Fruit fly (Drosophila melanogaster) whole organism, embryonic: ENCODE data around the gene UbcE2M.

Source experiments
- Asciz ChIP-seq: fragments of 200-800 bp; sonication (Bioruptor generic); optimal IDR thresholded peaks from 2 replicates; lab custom pipeline; 2017; ENCODE audit warnings: missing biosample characterization, mild to moderate bottlenecking, missing genetic modification characterization, missing genetic modification reagents
- Atf6 ChIP-seq: fragments of 200-800 bp; sonication (Bioruptor generic); IDR thresholded peaks from 2 replicates; pipeline ENCODE4 v1.3.6; 2022; ENCODE audit warnings: missing biosample characterization, missing genetic modification characterization
- CG10209 ChIP-seq: fragments of 200-800 bp; sonication (Bioruptor generic); optimal IDR thresholded peaks from 3 replicates; lab custom pipeline; 2017; ENCODE audit warnings: missing biosample characterization, mild to moderate bottlenecking, missing genetic modification characterization, missing genetic modification reagents
- CG10274 ChIP-seq: fragments of 200-800 bp; sonication (Bioruptor generic); optimal IDR thresholded peaks from 3 replicates; lab custom pipeline; 2017; ENCODE audit warnings: missing biosample characterization, mild to moderate bottlenecking, missing genetic modification characterization
- CG11398 ChIP-seq: fragments of 200-800 bp; sonication (Bioruptor generic); optimal IDR thresholded peaks from 2 replicates; lab custom pipeline; 2016; ENCODE audit warnings: missing biosample characterization, missing genetic modification characterization
- CG12155 ChIP-seq: fragments of 200-800 bp; sonication (Bioruptor generic); optimal IDR thresholded peaks from 3 replicates; lab custom pipeline; 2016; ENCODE audit warnings: missing biosample characterization, missing genetic modification characterization
- CG15514 ChIP-seq: fragments of 200-800 bp; sonication (Bioruptor generic); optimal IDR thresholded peaks from 3 replicates; lab custom pipeline; 2017; ENCODE audit warnings: missing biosample characterization, missing genetic modification characterization, mild to moderate bottlenecking, moderate library complexity, missing genetic modification reagents
- CG1603 ChIP-seq: fragments of 200-800 bp; sonication (Bioruptor generic); optimal IDR thresholded peaks from 2 replicates; lab custom pipeline; 2019; ENCODE audit warnings: missing biosample characterization, mild to moderate bottlenecking, missing genetic modification characterization, moderate library complexity
- CG1647 ChIP-seq: fragments of 200-800 bp; sonication (Bioruptor generic); optimal IDR thresholded peaks from 3 replicates; lab custom pipeline; 2016; ENCODE audit warnings: missing biosample characterization, missing genetic modification characterization
- CG16813 ChIP-seq: fragments of 200-800 bp; sonication (Bioruptor generic); IDR thresholded peaks from 3 replicates; pipeline ENCODE4 v1.3.6; 2022; ENCODE audit warnings: missing biosample characterization, missing genetic modification characterization; ENCODE audit not compliant: partially characterized antibody
- CG18011 ChIP-seq: fragments of 200-800 bp; sonication (Bioruptor generic); optimal IDR thresholded peaks from 2 replicates; lab custom pipeline; 2017; ENCODE audit warnings: missing biosample characterization, missing genetic modification characterization, mild to moderate bottlenecking, moderate library complexity, missing genotype
- CG2202 ChIP-seq: fragments of 200-800 bp; sonication (Bioruptor generic); optimal IDR thresholded peaks from 2 replicates; lab custom pipeline; 2018; ENCODE audit warnings: missing biosample characterization, mild to moderate bottlenecking, missing genetic modification characterization
- CG2712 ChIP-seq: fragments of 200-800 bp; optimal IDR thresholded peaks from 3 replicates; lab custom pipeline; 2019; ENCODE audit warnings: missing biosample characterization, mild to moderate bottlenecking, missing genetic modification characterization, moderate library complexity
- CG30020 ChIP-seq: fragments of 200-800 bp; optimal IDR thresholded peaks from 2 replicates; lab custom pipeline; 2019; ENCODE audit warnings: missing biosample characterization, mild to moderate bottlenecking, missing genetic modification characterization, moderate library complexity
- CG33557 ChIP-seq: fragments of 200-800 bp; sonication (Bioruptor generic); optimal IDR thresholded peaks from 2 replicates; lab custom pipeline; 2019; ENCODE audit warnings: missing biosample characterization, mild to moderate bottlenecking, missing genetic modification characterization, moderate library complexity
- CG6689 ChIP-seq: fragments of 200-800 bp; sonication (Bioruptor generic); IDR thresholded peaks from 2 replicates; pipeline ENCODE4 v1.3.6; 2022; ENCODE audit warnings: missing biosample characterization, missing genetic modification characterization
- E2f2 ChIP-seq: fragments of 200-800 bp; sonication (Bioruptor generic); IDR thresholded peaks from 2 replicates; pipeline ENCODE4 v1.3.6; 2022; ENCODE audit warnings: missing biosample characterization, missing genetic modification characterization
- Fer2 ChIP-seq: fragments of 200-800 bp; sonication (Bioruptor generic); optimal IDR thresholded peaks from 2 replicates; lab custom pipeline; 2018; ENCODE audit warnings: missing biosample characterization, mild to moderate bottlenecking, missing genetic modification characterization, moderate library complexity
- Hmx ChIP-seq: fragments of 200-800 bp; sonication (Bioruptor generic); optimal IDR thresholded peaks from 2 replicates; lab custom pipeline; 2016; ENCODE audit warnings: missing biosample characterization, missing genetic modification characterization
- NC2α ChIP-seq: fragments of 200-800 bp; sonication (Bioruptor generic); optimal IDR thresholded peaks from 2 replicates; lab custom pipeline; 2016; ENCODE audit warnings: missing biosample characterization, missing genetic modification characterization
- Oli ChIP-seq: fragments of 200-800 bp; sonication (Bioruptor generic); optimal IDR thresholded peaks from 2 replicates; lab custom pipeline; 2018; ENCODE audit warnings: missing biosample characterization, mild to moderate bottlenecking, missing genetic modification characterization, moderate library complexity
- Opbp ChIP-seq: fragments of 200-800 bp; sonication (Bioruptor generic); IDR thresholded peaks from 3 replicates; pipeline ENCODE4 v1.3.6; 2022; ENCODE audit warnings: missing biosample characterization, missing genetic modification characterization; ENCODE audit not compliant: partially characterized antibody
- Sin3A ChIP-seq: fragments of >200 bp; optimal IDR thresholded peaks from 2 replicates; lab custom pipeline; 2018
- ase ChIP-seq: fragments of 200-800 bp; sonication (Bioruptor generic); IDR thresholded peaks from 3 replicates; pipeline ENCODE4 v1.3.6; 2022; ENCODE audit warnings: missing biosample characterization, missing genetic modification characterization
- ato ChIP-seq: fragments of 200-800 bp; sonication (Bioruptor generic); IDR thresholded peaks from 2 replicates; pipeline ENCODE4 v1.3.6; 2022; ENCODE audit warnings: missing biosample characterization, missing genetic modification characterization; ENCODE audit not compliant: partially characterized antibody
- bbx ChIP-seq: fragments of 200-800 bp; sonication (Bioruptor generic); IDR thresholded peaks from 2 replicates; pipeline ENCODE4 v1.3.6; 2022; ENCODE audit warnings: missing biosample characterization, missing genetic modification characterization; ENCODE audit not compliant: partially characterized antibody
- bcd ChIP-seq: fragments of 200-800 bp; sonication (Bioruptor generic); optimal IDR thresholded peaks from 2 replicates; lab custom pipeline; 2017; ENCODE audit warnings: missing biosample characterization, mild to moderate bottlenecking, missing genetic modification characterization
- bigmax ChIP-seq: fragments of 200-800 bp; sonication (Bioruptor generic); optimal IDR thresholded peaks from 2 replicates; lab custom pipeline; 2018; ENCODE audit warnings: missing biosample characterization, mild to moderate bottlenecking, missing genetic modification characterization
- bowl ChIP-seq: fragments of 200-800 bp; sonication (Bioruptor generic); IDR thresholded peaks from 2 replicates; pipeline ENCODE4 v1.3.6; 2022; ENCODE audit warnings: missing biosample characterization, missing genetic modification characterization
- br ChIP-seq: fragments of >200 bp; optimal IDR thresholded peaks from 2 replicates; lab custom pipeline; 2017
- caup ChIP-seq: fragments of 200-800 bp; sonication (Bioruptor generic); optimal IDR thresholded peaks from 3 replicates; lab custom pipeline; 2017; ENCODE audit warnings: missing biosample characterization, mild to moderate bottlenecking, missing genetic modification characterization, moderate library complexity; ENCODE audit not compliant: severe bottlenecking
- corto ChIP-seq: fragments of 200-800 bp; sonication (Bioruptor generic); optimal IDR thresholded peaks from 2 replicates; lab custom pipeline; 2016; ENCODE audit warnings: missing biosample characterization, mild to moderate bottlenecking, missing genetic modification characterization, moderate library complexity
- crol ChIP-seq: fragments of 200-800 bp; sonication (Bioruptor generic); IDR thresholded peaks from 2 replicates; pipeline ENCODE4 v1.3.6; 2022; ENCODE audit warnings: missing biosample characterization, missing genetic modification characterization
- dan ChIP-seq: fragments of 200-800 bp; sonication (Bioruptor generic); IDR thresholded peaks from 2 replicates; pipeline ENCODE4 v1.3.6; 2022; ENCODE audit warnings: missing biosample characterization, missing genetic modification characterization
- ftz-f1 ChIP-seq: fragments of 200-800 bp; sonication (Bioruptor generic); optimal IDR thresholded peaks from 2 replicates; lab custom pipeline; 2016; ENCODE audit warnings: missing biosample characterization, missing genetic modification characterization
- gcm ChIP-seq: fragments of 200-800 bp; sonication (Bioruptor generic); optimal IDR thresholded peaks from 2 replicates; lab custom pipeline; 2019; ENCODE audit warnings: missing biosample characterization, mild to moderate bottlenecking, missing genetic modification characterization, moderate library complexity
- grau ChIP-seq: fragments of 200-800 bp; optimal IDR thresholded peaks from 3 replicates; lab custom pipeline; 2019; ENCODE audit warnings: missing biosample characterization, mild to moderate bottlenecking, missing genetic modification characterization, moderate library complexity
- gro ChIP-seq: fragments of 200-800 bp; sonication (Bioruptor generic); optimal IDR thresholded peaks from 2 replicates; lab custom pipeline; 2016; ENCODE audit warnings: missing biosample characterization, missing genetic modification characterization
- jumu ChIP-seq: fragments of 200-800 bp; sonication (Bioruptor generic); optimal IDR thresholded peaks from 3 replicates; lab custom pipeline; 2016; ENCODE audit warnings: missing biosample characterization, missing genetic modification characterization
- nerfin-2 ChIP-seq: fragments of 200-800 bp; sonication (Bioruptor generic); IDR thresholded peaks from 2 replicates; pipeline ENCODE4 v1.3.6; 2022; ENCODE audit warnings: missing biosample characterization, missing genetic modification characterization; ENCODE audit not compliant: partially characterized antibody
- nom ChIP-seq: fragments of 200-800 bp; sonication (Bioruptor generic); optimal IDR thresholded peaks from 2 replicates; lab custom pipeline; 2017; ENCODE audit warnings: missing biosample characterization, missing genetic modification characterization, mild to moderate bottlenecking, moderate library complexity, missing genetic modification reagents
- p53 ChIP-seq: fragments of 200-800 bp; sonication (Bioruptor generic); optimal IDR thresholded peaks from 2 replicates; lab custom pipeline; 2016; ENCODE audit warnings: missing biosample characterization, missing genetic modification characterization
- pan ChIP-seq, 4 experiments: fragments of >200 bp in 3 of 4; fragments of 200-800 bp in 1 of 4; sonication (Bioruptor generic) in 1 of 4; optimal IDR thresholded peaks in 3 of 4; IDR thresholded peaks in 1 of 4; 2 replicates each; pipeline versions ENCODE4 v1.3.6 to Lab custom; 2017 to 2022; ENCODE audit warnings: missing biosample characterization in 2 of 4, missing genetic modification characterization in 2 of 4, mixed read lengths in 1 of 4
- repo ChIP-seq: fragments of 200-800 bp; sonication (Bioruptor generic); optimal IDR thresholded peaks from 2 replicates; lab custom pipeline; 2016; ENCODE audit warnings: missing biosample characterization, missing genetic modification characterization
- sens ChIP-seq: fragments of 200-800 bp; sonication (Bioruptor generic); peaks from one replicate; lab custom pipeline; 2016; ENCODE audit warnings: missing biosample characterization, missing genetic modification characterization
- sisA ChIP-seq: fragments of 200-800 bp; sonication (Bioruptor generic); IDR thresholded peaks from 2 replicates; pipeline ENCODE4 v1.3.6; 2022; ENCODE audit warnings: missing biosample characterization, missing genetic modification characterization
- sr ChIP-seq: fragments of 200-800 bp; sonication (Bioruptor generic); IDR thresholded peaks from 3 replicates; pipeline ENCODE4 v1.3.6; 2022; ENCODE audit warnings: missing biosample characterization, missing genetic modification characterization
- tio ChIP-seq: fragments of 200-800 bp; sonication (Bioruptor generic); optimal IDR thresholded peaks from 2 replicates; lab custom pipeline; 2017; ENCODE audit warnings: missing biosample characterization, missing genetic modification characterization, inconsistent platforms
- wek ChIP-seq: fragments of 200-800 bp; sonication (Bioruptor generic); optimal IDR thresholded peaks from 3 replicates; lab custom pipeline; 2018; ENCODE audit warnings: missing biosample characterization, mild to moderate bottlenecking, missing genetic modification characterization, moderate library complexity
- zfh2 ChIP-seq: fragments of 200-800 bp; sonication (Bioruptor generic); optimal IDR thresholded peaks from 2 replicates; lab custom pipeline; 2016; ENCODE audit warnings: missing biosample characterization, missing genetic modification characterization

Gene UbcE2M

dm6 chr3L:8197779-8198279, at the start of gene UbcE2M, which contains the start of gene Dhps (continued):
- peak; percentile 76; the same call in 2 of the 3 replicates for TF ChIP-seq Opbp (GFP tag; lab: Robert Waterston, UW)
- TF ChIP-seq E2f2, result peak; percentile 53; the same call in 1 of the 2 replicates
- peak; percentile 41 for TF ChIP-seq Sin3A
- peak; percentile 81 for TF ChIP-seq bbx (GFP tag; lab: Robert Waterston, UW)
- TF ChIP-seq CG2202 (tag; lab: Kevin White, UChicago), result no peak
- peak; percentile 82 for TF ChIP-seq grau (tag; lab: Kevin White, UChicago)
- no peak for TF ChIP-seq CG11398 (GFP tag; lab: Kevin White, UChicago)
- no peak for TF ChIP-seq repo (GFP tag; lab: Kevin White, UChicago)
- no peak for TF ChIP-seq bigmax (GFP tag; lab: Kevin White, UChicago)
- peak; percentile 38; the same call in 1 of the 3 replicates for TF ChIP-seq ase
- TF ChIP-seq CG1647 (GFP tag; lab: Kevin White, UChicago), result peak; percentile 9
- peak; percentile 82 for TF ChIP-seq CG16813 (GFP tag; lab: Robert Waterston, UW)
- no peak for TF ChIP-seq CG1603 (tag; lab: Kevin White, UChicago)
- TF ChIP-seq Asciz (GFP tag; lab: Kevin White, UChicago), result no peak
- no peak for TF ChIP-seq sr (GFP tag; lab: Robert Waterston, UW)
- peak; percentile 43 for TF ChIP-seq jumu
- no peak for TF ChIP-seq pan (optimal IDR thresholded peaks at IDR 0.05; lab: Kevin White, UChicago)
- TF ChIP-seq pan (GFP tag; optimal IDR thresholded peaks at IDR 0.05 in 1 of 2, IDR thresholded peaks at IDR 0.05 in 1 of 2), result peak in 1 of 2 experiments; percentile 57
- TF ChIP-seq Oli (tag; lab: Kevin White, UChicago), result peak; percentile 65
- peak; percentile 65 for TF ChIP-seq sisA (GFP tag; lab: Robert Waterston, UW)
- TF ChIP-seq NC2α (GFP tag; lab: Kevin White, UChicago), result no peak
- no peak for TF ChIP-seq gcm (GFP tag; lab: Kevin White, UChicago)
- peak; percentile 27 for TF ChIP-seq nom (GFP tag; lab: Kevin White, UChicago)
- TF ChIP-seq CG2712, result peak; percentile 75
- peak; percentile 83 for TF ChIP-seq CG10209 (GFP tag; lab: Kevin White, UChicago)
- no peak for TF ChIP-seq ftz-f1 (GFP tag; lab: Kevin White, UChicago)
- peak; percentile 78 for TF ChIP-seq CG30020 (tag; lab: Kevin White, UChicago)
- TF ChIP-seq caup (GFP tag; lab: Kevin White, UChicago), result peak; percentile 36
- TF ChIP-seq CG10274 (GFP tag; lab: Kevin White, UChicago), result peak; percentile 8
- TF ChIP-seq nerfin-2, result peak; percentile 53
- no peak for TF ChIP-seq wek (GFP tag; lab: Kevin White, UChicago)
- TF ChIP-seq bcd (GFP tag; lab: Kevin White, UChicago), result peak; percentile 53
- no peak for TF ChIP-seq crol
- TF ChIP-seq CG33557 (GFP tag; lab: Kevin White, UChicago), result peak; percentile 66
- peak; percentile 33 for TF ChIP-seq CG18011 (GFP tag; lab: Kevin White, UChicago)
- no peak for TF ChIP-seq br (lab: Kevin White, UChicago)
- no peak for TF ChIP-seq Atf6 (GFP tag; lab: Robert Waterston, UW)
- no peak for TF ChIP-seq dan
- TF ChIP-seq corto, result no peak
- no peak for TF ChIP-seq tio (GFP tag; lab: Kevin White, UChicago)
- TF ChIP-seq CG12155 (GFP tag; lab: Kevin White, UChicago), result peak; percentile 70
- TF ChIP-seq Hmx (GFP tag; lab: Kevin White, UChicago), result no peak
- peak; percentile 18 for TF ChIP-seq sens (GFP tag; lab: Kevin White, UChicago)
- no peak for TF ChIP-seq bowl (GFP tag; lab: Robert Waterston, UW)
- TF ChIP-seq p53 (GFP tag; lab: Kevin White, UChicago), result no peak
- TF ChIP-seq gro (GFP tag; lab: Kevin White, UChicago), result no peak
- TF ChIP-seq Fer2 (tag; lab: Kevin White, UChicago), result peak; percentile 76
- TF ChIP-seq CG6689, result peak; percentile 61
- TF ChIP-seq ato (GFP tag; lab: Robert Waterston, UW), result 0 out of 2 replicates have a peak, but pooled peaks have one; percentile 31
- peak; percentile 80 for TF ChIP-seq zfh2 (GFP tag; lab: Kevin White, UChicago)
- peak; percentile 75 for TF ChIP-seq CG15514 (GFP tag; lab: Kevin White, UChicago)
